Fruit fly (Drosophila melanogaster) whole organism, wandering third instar larva: ENCODE results near the gene CG14692.

Experiments
- CG32264 ChIP-seq: fragments of 200-800 bp; sonication (Bioruptor generic); optimal IDR thresholded peaks from 2 replicates; lab custom pipeline; 2016; ENCODE audit warnings: missing biosample characterization, missing genetic modification characterization
- CrebA ChIP-seq: fragments of 200-800 bp; sonication (Bioruptor generic); optimal IDR thresholded peaks from 2 replicates; lab custom pipeline; 2016; ENCODE audit warnings: missing biosample characterization, mild to moderate bottlenecking, missing genetic modification characterization, borderline replicate concordance
- Dif ChIP-seq: fragments of 200-275, 200-300 bp; sonication (Bioruptor generic); optimal IDR thresholded peaks from 2 replicates; lab custom pipeline; 2018; ENCODE audit warnings: missing biosample characterization, missing genetic modification characterization; ENCODE audit not compliant: partially characterized antibody
- HLH106 ChIP-seq: fragments of 200-800 bp; optimal IDR thresholded peaks from 3 replicates; lab custom pipeline; 2019; ENCODE audit warnings: missing biosample characterization, mild to moderate bottlenecking, missing genetic modification characterization, moderate library complexity
- Hr83 ChIP-seq: fragments of 200-300 bp; sonication (Bioruptor generic); optimal IDR thresholded peaks from 2 replicates; lab custom pipeline; 2016; ENCODE audit warnings: missing biosample characterization, mild to moderate bottlenecking, missing genetic modification characterization, moderate library complexity; ENCODE audit not compliant: poor library complexity, severe bottlenecking
- Myc ChIP-seq: fragments of >200 bp; optimal IDR thresholded peaks from 2 replicates; lab custom pipeline; 2017
- N ChIP-seq: fragments of >200 bp; optimal IDR thresholded peaks from 2 replicates; lab custom pipeline; 2018; ENCODE audit warnings: missing biosample characterization, missing external identifiers, missing genetic modification characterization
- OdsH ChIP-seq: fragments of 200-800 bp; sonication (Bioruptor generic); optimal IDR thresholded peaks from 2 replicates; lab custom pipeline; 2016; ENCODE audit warnings: missing biosample characterization, mild to moderate bottlenecking, missing genetic modification characterization
- Rel ChIP-seq, 2 experiments: fragments of 200-800 bp; sonication (Bioruptor generic) in 1 of 2; optimal IDR thresholded peaks; 2 replicates in 1 of 2; 3 replicates in 1 of 2; lab custom pipeline; 2016 to 2019; ENCODE audit warnings: mild to moderate bottlenecking in 2 of 2, missing biosample characterization in 2 of 2, missing genetic modification characterization in 2 of 2, moderate library complexity in 1 of 2
- Vsx2 ChIP-seq: fragments of 200-300, 225-300 bp; sonication (Bioruptor generic); optimal IDR thresholded peaks from 2 replicates; lab custom pipeline; 2018; ENCODE audit warnings: missing biosample characterization, missing genetic modification characterization; ENCODE audit not compliant: partially characterized antibody
- br ChIP-seq: fragments of 200-800 bp; sonication (Bioruptor generic); optimal IDR thresholded peaks from 2 replicates; lab custom pipeline; 2016; ENCODE audit warnings: missing biosample characterization, missing genetic modification characterization
- brk ChIP-seq: fragments of 200-800 bp; sonication (Bioruptor generic); optimal IDR thresholded peaks from 2 replicates; lab custom pipeline; 2016; ENCODE audit warnings: missing biosample characterization, mild to moderate bottlenecking, missing genetic modification characterization
- dl ChIP-seq, 2 experiments: fragments of 175-275, 200-275 bp in 1 of 2; fragments of 200-275 bp in 1 of 2; sonication (Bioruptor generic); optimal IDR thresholded peaks; lab custom pipeline; 2018; ENCODE audit warnings: mild to moderate bottlenecking in 2 of 2, missing biosample characterization in 2 of 2, missing genetic modification characterization in 2 of 2, moderate library complexity in 2 of 2; ENCODE audit not compliant: partially characterized antibody in 2 of 2, insufficient read depth in 1 of 2
- dmrt93B ChIP-seq: fragments of 200-800 bp; sonication (Bioruptor generic); optimal IDR thresholded peaks from 2 replicates; lab custom pipeline; 2018; ENCODE audit warnings: missing biosample characterization, mild to moderate bottlenecking, missing genetic modification characterization
- dsf ChIP-seq: sonication (Bioruptor generic); optimal IDR thresholded peaks from 2 replicates; lab custom pipeline; 2016; ENCODE audit warnings: missing biosample characterization, missing genetic modification characterization, borderline replicate concordance
- ey ChIP-seq: fragments of 200-800 bp; sonication (Bioruptor generic); optimal IDR thresholded peaks from 2 replicates; lab custom pipeline; 2016; ENCODE audit warnings: missing biosample characterization, missing genetic modification characterization
- foxo ChIP-seq, 2 experiments: fragments of 200-800 bp; sonication (Bioruptor generic); optimal IDR thresholded peaks; 2 replicates in 1 of 2; 3 replicates in 1 of 2; lab custom pipeline; 2016 to 2017; ENCODE audit warnings: missing biosample characterization in 2 of 2, missing genetic modification characterization in 2 of 2
- fru ChIP-seq: fragments of 200-800 bp; sonication (Bioruptor generic); optimal IDR thresholded peaks from 3 replicates; lab custom pipeline; 2016; ENCODE audit warnings: missing biosample characterization, mild to moderate bottlenecking, missing genetic modification characterization
- h ChIP-seq: fragments of 200-800 bp; sonication (Bioruptor generic); optimal IDR thresholded peaks from 3 replicates; lab custom pipeline; 2016; ENCODE audit warnings: missing biosample characterization, mild to moderate bottlenecking, missing genetic modification characterization
- lola ChIP-seq: fragments of >200 bp; optimal IDR thresholded peaks from 2 replicates; lab custom pipeline; 2017; ENCODE audit warnings: missing biosample characterization, missing genetic modification characterization
- psq ChIP-seq: fragments of 200-800 bp; sonication (Bioruptor generic); optimal IDR thresholded peaks from 3 replicates; lab custom pipeline; 2017; ENCODE audit warnings: missing biosample characterization, mild to moderate bottlenecking, missing genetic modification characterization, moderate library complexity
- rgr ChIP-seq: fragments of 200-800 bp; sonication (Bioruptor generic); optimal IDR thresholded peaks from 3 replicates; lab custom pipeline; 2016; ENCODE audit warnings: missing biosample characterization, mild to moderate bottlenecking, missing genetic modification characterization
- sage ChIP-seq: fragments of 200-800 bp; sonication (Bioruptor generic); optimal IDR thresholded peaks from 2 replicates; lab custom pipeline; 2016; ENCODE audit warnings: missing biosample characterization, mild to moderate bottlenecking, missing genetic modification characterization
- tai ChIP-seq: sonication (Bioruptor generic); optimal IDR thresholded peaks from 2 replicates; lab custom pipeline; 2016; ENCODE audit warnings: missing biosample characterization, missing genetic modification characterization
- usp ChIP-seq: fragments of >200 bp; optimal IDR thresholded peaks from 2 replicates; lab custom pipeline; 2017; ENCODE audit warnings: missing biosample characterization, missing genetic modification characterization
- woc ChIP-seq: sonication (Bioruptor generic); optimal IDR thresholded peaks from 2 replicates; lab custom pipeline; 2016; ENCODE audit warnings: missing biosample characterization, mild to moderate bottlenecking, missing genetic modification characterization

Gene CG14692

dm6 chr3R:10832526-10833165 lies 28.9 kb upstream of the CG14692 start:
- TF ChIP-seq HLH106 (tag; lab: Kevin White, UChicago) = peak; percentile 7
- peak; percentile 34 for TF ChIP-seq fru (GFP tag; lab: Kevin White, UChicago)
- TF ChIP-seq rgr = no peak
- no peak for TF ChIP-seq Dif (GFP tag; lab: Kevin White, UChicago)
- TF ChIP-seq N (GFP tag; lab: Kevin White, UChicago) = no peak
- no peak for TF ChIP-seq OdsH (GFP tag; lab: Kevin White, UChicago)
- TF ChIP-seq CrebA (GFP tag; lab: Kevin White, UChicago) = no peak
- TF ChIP-seq usp (GFP tag; lab: Kevin White, UChicago) = no peak
- no peak for TF ChIP-seq woc (GFP tag; lab: Kevin White, UChicago)
- no peak for TF ChIP-seq br (GFP tag; lab: Kevin White, UChicago)
- TF ChIP-seq Myc (lab: Kevin White, UChicago) = no peak
- peak; percentile 9 for TF ChIP-seq dmrt93B (GFP tag; lab: Kevin White, UChicago)
- peak in 1 of 2 experiments; percentile 47 for TF ChIP-seq foxo (GFP tag; optimal IDR thresholded peaks at IDR 0.05; lab: Kevin White, UChicago)
- TF ChIP-seq Hr83 = no peak
- TF ChIP-seq psq = no peak
- no peak for TF ChIP-seq dl (GFP tag; optimal IDR thresholded peaks at IDR 0.05; lab: Kevin White, UChicago; ENCODE audit: insufficient read depth in 1 of 2, partially characterized antibody in 2 of 2)
- TF ChIP-seq h (GFP tag; lab: Kevin White, UChicago) = peak; percentile 47
- TF ChIP-seq ey (GFP tag; lab: Kevin White, UChicago) = no peak
- no peak for TF ChIP-seq Vsx2 (GFP tag; lab: Kevin White, UChicago)

dm6 chr3R:10829746-10830145 lies 26.0 kb upstream of the CG14692 start:
- TF ChIP-seq dsf (GFP tag; lab: Kevin White, UChicago) (no peak), sage (no peak), OdsH (GFP tag; lab: Kevin White, UChicago) (no peak)

dm6 chr3R:10828688-10829087 lies 24.9 kb upstream of the CG14692 start:
- TF ChIP-seq Rel (GFP tag; optimal IDR thresholded peaks at IDR 0.05; lab: Kevin White, UChicago) (peak; percentile 8), Rel (tag; optimal IDR thresholded peaks at IDR 0.05; lab: Kevin White, UChicago) (no peak), woc (GFP tag; lab: Kevin White, UChicago) (no peak)

- TF ChIP-seq h (GFP tag; lab: Kevin White, UChicago) (peak; percentile 33), br (GFP tag; lab: Kevin White, UChicago) (no peak), sage (peak; percentile 11), Rel (GFP tag; optimal IDR thresholded peaks at IDR 0.05; lab: Kevin White, UChicago) (peak; percentile 67), Rel (tag; optimal IDR thresholded peaks at IDR 0.05; lab: Kevin White, UChicago) (no peak), brk (GFP tag; lab: Kevin White, UChicago) (peak; percentile 28), Hr83 (peak; percentile 25), rgr (peak; percentile 6), dl (GFP tag; optimal IDR thresholded peaks at IDR 0.05; lab: Kevin White, UChicago; ENCODE audit: insufficient read depth in 1 of 2, partially characterized antibody in 2 of 2) (peak; percentile 77 to 93), lola (GFP tag; lab: Kevin White, UChicago) (no peak), ey (GFP tag; lab: Kevin White, UChicago) (no peak), Dif (GFP tag; lab: Kevin White, UChicago) (peak; percentile 93), CrebA (GFP tag; lab: Kevin White, UChicago) (peak; percentile 4), Vsx2 (GFP tag; lab: Kevin White, UChicago) (peak; percentile 93), CG32264 (GFP tag; lab: Kevin White, UChicago) (no peak)
Observed at dm6 chr3R:10826796-10827524, 23.2 kb upstream of the CG14692 start, which contains the start of gene Cad86C. TSS of gene Cad86C (plus strand) at chr3R:10827079.

dm6 chr3R:10815032-10815431 lies 11.3 kb upstream of the CG14692 start, which contains the start of the genes CG14693 and TTLL15:
TSS of gene CG14693 (minus strand) at chr3R:10815047.
TSS of gene TTLL15 (plus strand) at chr3R:10815288.
- no peak for TF ChIP-seq tai (GFP tag; lab: Kevin White, UChicago)
- peak; percentile 48 for TF ChIP-seq Myc (lab: Kevin White, UChicago)
